Worm (Caenorhabditis elegans) whole organism, young adult: Measurements from ENCODE around the gene kel-10.

Experiments
- B0019.2 ChIP-seq: fragments of 200-800 bp; sonication (Bioruptor generic); conservative IDR thresholded peaks from 2 replicates; pipeline ENCODE4 v1.3.6; 2022; ENCODE audit warnings: missing genetic modification reagents, missing genetic modification characterization, missing compliant biosample characterization
- B0035.1 ChIP-seq: sonication (generic microtip); optimal IDR thresholded peaks from 2 replicates; lab custom pipeline; 2016; ENCODE audit warnings: missing genetic modification characterization, mild to moderate bottlenecking, missing compliant biosample characterization, missing genotype, missing genetic modification reagents
- B0336.3 ChIP-seq: fragments of 200-800 bp; sonication (Bioruptor generic); IDR thresholded peaks from 2 replicates; pipeline ENCODE4 v1.3.6; 2022; ENCODE audit warnings: missing genetic modification characterization, missing compliant biosample characterization
- F10E7.11 ChIP-seq: sonication (generic microtip); optimal IDR thresholded peaks from 2 replicates; lab custom pipeline; 2017; ENCODE audit warnings: mild to moderate bottlenecking, missing genetic modification characterization, moderate library complexity, missing compliant biosample characterization
- F22D6.2 ChIP-seq: sonication (generic microtip); optimal IDR thresholded peaks from 2 replicates; lab custom pipeline; 2016; ENCODE audit warnings: mild to moderate bottlenecking, missing genetic modification characterization, missing compliant biosample characterization
- F33H1.4 ChIP-seq: fragments of 200-800 bp; sonication (Bioruptor generic); IDR thresholded peaks from 2 replicates; pipeline ENCODE4 v1.3.6; 2022; ENCODE audit warnings: missing genetic modification reagents, missing genetic modification characterization, missing compliant biosample characterization
- F49E8.2 ChIP-seq: sonication (generic microtip); optimal IDR thresholded peaks from 3 replicates; lab custom pipeline; 2017; ENCODE audit warnings: missing genetic modification characterization, mild to moderate bottlenecking, missing compliant biosample characterization, antibody characterized with exemption, moderate library complexity; ENCODE audit not compliant: insufficient read depth
- F52B5.7 ChIP-seq: sonication (generic microtip); optimal IDR thresholded peaks from 2 replicates; lab custom pipeline; 2016; ENCODE audit warnings: mild to moderate bottlenecking, missing genetic modification characterization, missing compliant biosample characterization
- F57A8.1 ChIP-seq: fragments of 200-800 bp; sonication (Bioruptor generic); optimal IDR thresholded peaks from 2 replicates; lab custom pipeline; 2018; ENCODE audit warnings: mild to moderate bottlenecking, missing genetic modification characterization, moderate library complexity, missing compliant biosample characterization
- F57C9.4 ChIP-seq: sonication (generic microtip); optimal IDR thresholded peaks from 2 replicates; lab custom pipeline; 2017; ENCODE audit warnings: mild to moderate bottlenecking, missing genetic modification characterization, missing compliant biosample characterization
- Y67H2A.10 ChIP-seq: fragments of 200-800 bp; sonication (Bioruptor generic); conservative IDR thresholded peaks from 2 replicates; pipeline ENCODE4 v1.3.6; 2022; ENCODE audit warnings: missing genetic modification reagents, missing genetic modification characterization, missing compliant biosample characterization
- Y79H2A.3 ChIP-seq: fragments of 200-800 bp; sonication (Bioruptor generic); conservative IDR thresholded peaks from 2 replicates; pipeline ENCODE4 v1.3.6; 2022; ENCODE audit warnings: missing genetic modification reagents, missing genetic modification characterization, missing compliant biosample characterization
- akir-1 ChIP-seq: fragments of 200-800 bp; sonication (Bioruptor generic); optimal IDR thresholded peaks from 2 replicates; lab custom pipeline; 2018; ENCODE audit warnings: mild to moderate bottlenecking, missing genetic modification characterization, moderate library complexity, missing compliant biosample characterization
- aptf-2 ChIP-seq: fragments of 200-800 bp; sonication (Bioruptor generic); conservative IDR thresholded peaks from 2 replicates; pipeline ENCODE4 v1.3.6; 2022; ENCODE audit warnings: missing genetic modification reagents, missing genetic modification characterization, missing compliant biosample characterization
- aptf-3 ChIP-seq: fragments of 200-800 bp; sonication (Bioruptor generic); IDR thresholded peaks from 2 replicates; pipeline ENCODE4 v1.3.6; 2022; ENCODE audit warnings: missing genetic modification characterization, missing compliant biosample characterization
- attf-5 ChIP-seq: fragments of 200-800 bp; sonication (Bioruptor generic); optimal IDR thresholded peaks from 2 replicates; lab custom pipeline; 2018; ENCODE audit warnings: mild to moderate bottlenecking, missing genetic modification characterization, missing compliant biosample characterization
- attf-6 ChIP-seq: fragments of 200-800 bp; sonication (Bioruptor generic); IDR thresholded peaks from 2 replicates; pipeline ENCODE4 v1.3.6; 2022; ENCODE audit warnings: missing genetic modification reagents, missing genetic modification characterization, missing compliant biosample characterization
- ccch-3 ChIP-seq: fragments of 200-800 bp; sonication (Bioruptor generic); optimal IDR thresholded peaks from 2 replicates; lab custom pipeline; 2018; ENCODE audit warnings: mild to moderate bottlenecking, missing genetic modification characterization, missing compliant biosample characterization
- cebp-2 ChIP-seq: fragments of 200-800 bp; sonication (Bioruptor generic); IDR thresholded peaks from 2 replicates; pipeline ENCODE4 v1.3.6; 2022; ENCODE audit warnings: missing genetic modification characterization, missing compliant biosample characterization
- ceh-27 ChIP-seq: fragments of 200-800 bp; sonication (Bioruptor generic); optimal IDR thresholded peaks from 2 replicates; lab custom pipeline; 2018; ENCODE audit warnings: mild to moderate bottlenecking, missing genetic modification characterization, moderate library complexity, missing compliant biosample characterization
- ceh-58 ChIP-seq: fragments of 200-800 bp; sonication (Bioruptor generic); IDR thresholded peaks from 2 replicates; pipeline ENCODE4 v1.3.6; 2022; ENCODE audit warnings: missing genetic modification characterization, missing compliant biosample characterization
- ceh-79 ChIP-seq: sonication (generic microtip); optimal IDR thresholded peaks from 2 replicates; lab custom pipeline; 2017; ENCODE audit warnings: mild to moderate bottlenecking, missing genetic modification characterization, missing compliant biosample characterization
- ceh-91 ChIP-seq: fragments of 200-800 bp; sonication (Bioruptor generic); IDR thresholded peaks from 2 replicates; pipeline ENCODE4 v1.3.6; 2022; ENCODE audit warnings: missing genetic modification reagents, missing genetic modification characterization, missing compliant biosample characterization
- die-1 ChIP-seq: sonication (generic microtip); optimal IDR thresholded peaks from 2 replicates; lab custom pipeline; 2016; ENCODE audit warnings: missing genotype, mild to moderate bottlenecking, missing genetic modification characterization, missing compliant biosample characterization
- egl-18 ChIP-seq: fragments of 200-800 bp; sonication (Bioruptor generic); IDR thresholded peaks from 2 replicates; pipeline ENCODE4 v1.3.6; 2022; ENCODE audit warnings: missing genetic modification reagents, missing genetic modification characterization, missing compliant biosample characterization
- egl-44 ChIP-seq: fragments of 200-800 bp; sonication (Bioruptor generic); IDR thresholded peaks from 2 replicates; pipeline ENCODE4 v1.3.6; 2022; ENCODE audit warnings: missing genetic modification reagents, missing genetic modification characterization, missing compliant biosample characterization
- him-1 ChIP-seq: sonication (generic microtip); optimal IDR thresholded peaks from 2 replicates; lab custom pipeline; 2016; ENCODE audit warnings: missing genotype, missing genetic modification reagents, missing genetic modification characterization, missing compliant biosample characterization
- let-607 ChIP-seq, 2 experiments: fragments of 200-800 bp in 1 of 2; sonication (Bioruptor generic) in 1 of 2; sonication (generic microtip) in 1 of 2; optimal IDR thresholded peaks; 2 replicates each; lab custom pipeline; 2016 to 2018; ENCODE audit warnings: mild to moderate bottlenecking in 2 of 2, missing compliant biosample characterization in 2 of 2, missing genetic modification characterization in 2 of 2, moderate library complexity in 2 of 2, missing genotype in 1 of 2
- lin-35 ChIP-seq, 3 experiments: fragments of 150-350 bp in 2 of 3; sonication (generic microtip) in 1 of 3; optimal IDR thresholded peaks; 2 replicates each; lab custom pipeline; 2014 to 2018; ENCODE audit warnings: missing biosample characterization in 3 of 3, missing genetic modification characterization in 3 of 3, missing genetic modification reagents in 3 of 3
- lsl-1 ChIP-seq: fragments of 200-800 bp; sonication (Bioruptor generic); optimal IDR thresholded peaks from 2 replicates; lab custom pipeline; 2018; ENCODE audit warnings: mild to moderate bottlenecking, missing genetic modification characterization, moderate library complexity, missing compliant biosample characterization
- lsy-27 ChIP-seq: sonication (generic microtip); optimal IDR thresholded peaks from 2 replicates; lab custom pipeline; 2017; ENCODE audit warnings: missing genetic modification characterization, mild to moderate bottlenecking, missing compliant biosample characterization, antibody characterized with exemption, missing genotype, borderline replicate concordance; ENCODE audit not compliant: insufficient read depth
- madf-6 ChIP-seq: fragments of 200-800 bp; sonication (Bioruptor generic); IDR thresholded peaks from 2 replicates; pipeline ENCODE4 v1.3.6; 2022; ENCODE audit warnings: missing genetic modification reagents, missing genetic modification characterization, missing compliant biosample characterization
- mcd-1 ChIP-seq: fragments of 200-800 bp; sonication (Bioruptor generic); IDR thresholded peaks from 2 replicates; pipeline ENCODE4 v1.3.6; 2022; ENCODE audit warnings: missing genetic modification reagents, missing genetic modification characterization, missing compliant biosample characterization
- nfya-1 ChIP-seq: sonication (generic microtip); optimal IDR thresholded peaks from 2 replicates; lab custom pipeline; 2017; ENCODE audit warnings: antibody characterized with exemption, missing compliant biosample characterization, missing genetic modification characterization, borderline replicate concordance; ENCODE audit not compliant: insufficient read depth
- pbrm-1 ChIP-seq: fragments of 200-800 bp; sonication (Bioruptor generic); IDR thresholded peaks from 2 replicates; pipeline ENCODE4 v1.3.6; 2022; ENCODE audit warnings: missing genetic modification reagents, missing genetic modification characterization, missing compliant biosample characterization
- rpc-1 ChIP-seq, 2 experiments: fragments of 150-350 bp in 1 of 2; sonication (generic microtip) in 1 of 2; optimal IDR thresholded peaks; 2 replicates each; lab custom pipeline; 2014 to 2018; ENCODE audit warnings: missing biosample characterization in 1 of 2, missing genetic modification characterization in 1 of 2, missing genetic modification reagents in 1 of 2, missing genotype in 1 of 2
- snpc-1.1 ChIP-seq: sonication (generic microtip); optimal IDR thresholded peaks from 2 replicates; lab custom pipeline; 2017; ENCODE audit warnings: missing genetic modification characterization, mild to moderate bottlenecking, missing compliant biosample characterization, antibody characterized with exemption, moderate library complexity, missing genotype, missing genetic modification reagents; ENCODE audit not compliant: insufficient read depth
- snpc-1.3 ChIP-seq: sonication (generic microtip); optimal IDR thresholded peaks from 2 replicates; lab custom pipeline; 2017; ENCODE audit warnings: missing genetic modification characterization, mild to moderate bottlenecking, missing compliant biosample characterization, antibody characterized with exemption, moderate library complexity, missing genotype, missing genetic modification reagents; ENCODE audit not compliant: insufficient read depth
- tbx-9 ChIP-seq: sonication (generic microtip); optimal IDR thresholded peaks from 2 replicates; lab custom pipeline; 2016; ENCODE audit warnings: borderline replicate concordance, missing genetic modification characterization, inconsistent platforms, missing compliant biosample characterization
- xnd-1 ChIP-seq: sonication (generic microtip); optimal IDR thresholded peaks from 2 replicates; lab custom pipeline; 2016; ENCODE audit warnings: missing genotype, missing genetic modification reagents, missing genetic modification characterization, missing compliant biosample characterization
- zfh-2 ChIP-seq: fragments of 200-800 bp; sonication (Bioruptor generic); conservative IDR thresholded peaks from 2 replicates; pipeline ENCODE4 v1.3.6; 2022; ENCODE audit warnings: missing genetic modification reagents, missing genetic modification characterization, missing compliant biosample characterization
- zim-3 ChIP-seq: sonication (generic microtip); optimal IDR thresholded peaks from 2 replicates; lab custom pipeline; 2017; ENCODE audit warnings: mild to moderate bottlenecking, missing genetic modification characterization, moderate library complexity, missing compliant biosample characterization
- ztf-28 ChIP-seq: fragments of 200-800 bp; sonication (Bioruptor generic); IDR thresholded peaks from 2 replicates; pipeline ENCODE4 v1.3.6; 2022; ENCODE audit warnings: missing genetic modification reagents, missing genetic modification characterization, missing compliant biosample characterization
- ztf-3 ChIP-seq: fragments of 200-800 bp; sonication (Bioruptor generic); optimal IDR thresholded peaks from 2 replicates; lab custom pipeline; 2018; ENCODE audit warnings: mild to moderate bottlenecking, missing genetic modification characterization, missing compliant biosample characterization
- ztf-6 ChIP-seq: fragments of 200-800 bp; sonication (Bioruptor generic); IDR thresholded peaks from 2 replicates; pipeline ENCODE4 v1.3.6; 2022; ENCODE audit warnings: missing genetic modification reagents, missing genetic modification characterization, missing compliant biosample characterization

Gene kel-10

ce11 chrIII:10132495-10133450 lies 31.5 kb upstream of the kel-10 start (continued):
- TF ChIP-seq B0035.1 (tag; lab: Kevin White, UChicago) (no peak), aptf-2 (GFP tag; lab: Robert Waterston, UW) (no peak), aptf-3 (no peak), zim-3 (tag; lab: Kevin White, UChicago) (no peak), F49E8.2 (tag; lab: Kevin White, UChicago) (no peak), ceh-27 (GFP tag; lab: Kevin White, UChicago) (no peak), F33H1.4 (GFP tag; lab: Robert Waterston, UW) (no peak), cebp-2 (no peak), B0336.3 (GFP tag; lab: Robert Waterston, UW) (peak; percentile 25; the same call in 1 of the 2 replicates), ztf-28 (GFP tag; lab: Robert Waterston, UW) (no peak), egl-18 (GFP tag; lab: Robert Waterston, UW) (no peak), snpc-1.3 (no peak), F10E7.11 (tag; lab: Kevin White, UChicago) (no peak), akir-1 (no peak), F52B5.7 (no peak), ztf-3 (GFP tag; lab: Kevin White, UChicago) (no peak), F57C9.4 (no peak), attf-5 (GFP tag; lab: Kevin White, UChicago) (peak; percentile 5), nfya-1 (tag; lab: Kevin White, UChicago) (no peak), madf-6 (GFP tag; lab: Robert Waterston, UW) (no peak), ccch-3 (GFP tag; lab: Kevin White, UChicago) (no peak), him-1 (tag; lab: Kevin White, UChicago) (peak; percentile 68), F22D6.2 (tag; lab: Kevin White, UChicago) (no peak), attf-6 (GFP tag; lab: Robert Waterston, UW) (no peak), xnd-1 (no peak), ceh-91 (GFP tag; lab: Robert Waterston, UW) (no peak), Y67H2A.10 (GFP tag; lab: Robert Waterston, UW) (no peak), mcd-1 (no peak), lsy-27 (tag; lab: Kevin White, UChicago) (no peak), let-607 (tag; optimal IDR thresholded peaks at IDR 0.05; lab: Kevin White, UChicago) (no peak), F57A8.1 (GFP tag; lab: Kevin White, UChicago) (no peak), rpc-1 (optimal IDR thresholded peaks at IDR 0.05; lab: Kevin White, UChicago) (no peak), rpc-1 (tag; optimal IDR thresholded peaks at IDR 0.05; lab: Kevin White, UChicago) (no peak), snpc-1.1 (tag; lab: Kevin White, UChicago) (no peak), egl-44 (0 out of 2 replicates have a peak, but pooled peaks have one; percentile 27), B0019.2 (no peak), tbx-9 (tag; lab: Kevin White, UChicago) (no peak), zfh-2 (GFP tag; lab: Robert Waterston, UW) (no peak; the same call in 1 of the 2 replicates), pbrm-1 (GFP tag; lab: Robert Waterston, UW) (no peak), die-1 (no peak), ztf-6 (no peak), lin-35 (GFP tag; optimal IDR thresholded peaks at IDR 0.05; lab: Kevin White, UChicago) (no peak), Y79H2A.3 (GFP tag; lab: Robert Waterston, UW) (no peak), ceh-58 (GFP tag; lab: Robert Waterston, UW) (no peak), lsl-1 (GFP tag; lab: Kevin White, UChicago) (no peak), ceh-79 (tag; lab: Kevin White, UChicago) (no peak)
